Worm (Caenorhabditis elegans): ENCODE measurements around the gene ddr-1.

DNA sequence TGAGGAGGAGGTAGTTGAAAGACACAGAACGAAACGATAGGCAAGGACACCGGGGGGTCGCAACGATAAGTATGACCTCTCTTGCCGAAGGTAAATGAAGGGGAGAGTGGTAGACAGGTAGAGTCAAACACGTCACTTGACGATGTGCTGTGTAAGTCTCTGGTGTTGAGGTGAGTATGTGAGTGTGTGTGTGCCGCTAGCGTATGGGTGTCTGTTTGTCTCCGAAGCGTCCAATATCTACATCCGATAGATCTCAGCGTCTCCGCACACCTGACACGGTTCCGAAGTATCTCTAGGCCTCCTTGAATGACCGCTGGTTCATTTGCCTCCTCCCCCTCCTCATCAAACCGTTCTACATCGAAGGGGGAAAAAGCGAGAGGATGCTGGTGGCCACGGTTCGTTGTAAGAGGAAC is 14.1 kb downstream of the ddr-1 start:
- peak; percentile 70 for TF ChIP-seq dve-1 (tag; optimal IDR thresholded peaks at IDR 0.05; ENCODE audit: insufficient read depth)
- TF ChIP-seq F26F4.8 (GFP tag; conservative IDR thresholded peaks at IDR 0.05), result no peak
- no peak for TF ChIP-seq egl-27 (tag; optimal IDR thresholded peaks at IDR 0.05)
- TF ChIP-seq nhr-25 (tag; optimal IDR thresholded peaks at IDR 0.05; ENCODE audit: borderline replicate concordance, insufficient read depth), result peak; percentile 95
- TF ChIP-seq fkh-10 (GFP tag; optimal IDR thresholded peaks at IDR 0.05), result no peak
- no peak for TF ChIP-seq skn-1 (tag; optimal IDR thresholded peaks at IDR 0.05)
- peak; percentile 0 for TF ChIP-seq lin-13 (GFP tag; optimal IDR thresholded peaks at IDR 0.05)
- TF ChIP-seq ztf-11 (tag; optimal IDR thresholded peaks at IDR 0.05), result no peak
- no peak for TF ChIP-seq hif-1 (tag; optimal IDR thresholded peaks at IDR 0.05)
- no peak for TF ChIP-seq lin-29 (GFP tag; IDR thresholded peaks at IDR 0.05)
